Worm (Caenorhabditis elegans) whole organism, L3 larva: ENCODE data around the gene nhr-84.

Experiments
- ama-1 ChIP-seq: fragments of 150-350 bp; optimal IDR thresholded peaks from 2 replicates; lab custom pipeline; 2018
- elt-2 ChIP-seq: sonication (generic microtip); optimal IDR thresholded peaks from 2 replicates; lab custom pipeline; 2016; ENCODE audit warnings: missing genetic modification reagents, mild to moderate bottlenecking, missing genetic modification characterization, missing compliant biosample characterization
- fkh-10 ChIP-seq: sonication (generic microtip); optimal IDR thresholded peaks from 2 replicates; lab custom pipeline; 2017; ENCODE audit warnings: missing biosample characterization, missing genetic modification reagents, missing genetic modification characterization
- mdl-1 ChIP-seq: fragments of 150-350 bp; optimal IDR thresholded peaks from 2 replicates; lab custom pipeline; 2014; ENCODE audit warnings: missing biosample characterization, missing genetic modification characterization
- nfya-1 ChIP-seq: sonication (generic microtip); optimal IDR thresholded peaks from 2 replicates; lab custom pipeline; 2017; ENCODE audit warnings: missing genetic modification characterization, mild to moderate bottlenecking, missing compliant biosample characterization, antibody characterized with exemption, moderate library complexity; ENCODE audit not compliant: insufficient read depth
- nhr-25 ChIP-seq: sonication (generic microtip); optimal IDR thresholded peaks from 2 replicates; lab custom pipeline; 2017; ENCODE audit warnings: missing biosample characterization, missing genetic modification characterization
- pha-4 ChIP-seq: fragments of 150-350 bp; optimal IDR thresholded peaks from 2 replicates; lab custom pipeline; 2014; ENCODE audit warnings: missing biosample characterization, missing genetic modification reagents, missing genetic modification characterization
- ztf-4 ChIP-seq: fragments of 150-350 bp; optimal IDR thresholded peaks from 2 replicates; lab custom pipeline; 2014; ENCODE audit warnings: missing biosample characterization, missing genetic modification characterization

DNA sequence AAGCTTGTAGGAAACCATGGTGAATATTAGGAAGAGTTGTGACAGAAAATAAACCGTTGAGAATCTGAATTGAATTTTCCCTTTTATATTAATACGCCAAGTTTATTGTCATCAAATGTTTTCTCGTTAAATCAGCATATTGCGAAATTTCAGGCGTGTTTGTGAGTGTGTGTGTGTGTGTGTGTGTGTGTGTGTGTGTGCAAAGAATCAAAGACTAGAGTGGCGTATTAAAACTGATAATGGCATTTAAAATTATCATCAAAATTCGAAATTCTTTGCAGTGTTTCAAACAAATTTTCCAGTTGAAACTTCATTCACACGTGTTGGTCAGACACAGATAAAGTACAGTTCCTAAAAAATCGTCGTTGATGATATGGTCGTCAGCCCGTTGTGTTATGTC is 36.5 kb upstream of the nhr-84 start, which contains the start of gene gst-38:
- TF ChIP-seq fkh-10 (GFP tag; lab: Kevin White, UChicago) = no peak
- no peak for TF ChIP-seq ztf-4 (tag; lab: Kevin White, UChicago)
- no peak for TF ChIP-seq nfya-1 (tag; lab: Kevin White, UChicago)
- no peak for TF ChIP-seq nhr-25
- peak; percentile 88 for TF ChIP-seq elt-2 (tag; lab: Kevin White, UChicago)
- TF ChIP-seq ama-1 = no peak
- no peak for TF ChIP-seq mdl-1 (tag; lab: Kevin White, UChicago)
- TF ChIP-seq pha-4 = no peak
